Worm (Caenorhabditis elegans) whole organism, L1 larva: ENCODE results near the gene Y57G11C.22.

Experiments
- C16A3.4 ChIP-seq: fragments of 150-350 bp; optimal IDR thresholded peaks from 2 replicates; lab custom pipeline; 2014; ENCODE audit warnings: missing biosample characterization, missing genetic modification characterization
- aly-2 ChIP-seq: fragments of 150-350 bp; optimal IDR thresholded peaks from 2 replicates; lab custom pipeline; 2014; ENCODE audit warnings: missing biosample characterization, missing genetic modification characterization
- ama-1 ChIP-seq: fragments of 150-350 bp; optimal IDR thresholded peaks from 2 replicates; lab custom pipeline; 2014
- ceh-63 ChIP-seq: fragments of 200-800 bp; sonication (Bioruptor generic); optimal IDR thresholded peaks from 2 replicates; lab custom pipeline; 2018; ENCODE audit warnings: mild to moderate bottlenecking, missing genetic modification characterization, missing compliant biosample characterization
- ceh-82 ChIP-seq, 3 experiments: fragments of 150-350 bp in 1 of 3; sonication (generic microtip) in 2 of 3; optimal IDR thresholded peaks; 2 replicates each; lab custom pipeline; 2014 to 2017; ENCODE audit warnings: missing biosample characterization in 3 of 3, missing genetic modification characterization in 3 of 3
- ceh-88 ChIP-seq: fragments of 200-800 bp; sonication (Bioruptor generic); IDR thresholded peaks from 2 replicates; pipeline ENCODE4 v1.3.6; 2022; ENCODE audit warnings: missing genetic modification characterization, missing compliant biosample characterization
- dpl-1 ChIP-seq, 3 experiments: fragments of 150-350 bp in 2 of 3; sonication (generic microtip) in 1 of 3; optimal IDR thresholded peaks; 2 replicates each; lab custom pipeline; 2014 to 2017; ENCODE audit warnings: missing biosample characterization in 3 of 3, missing genetic modification characterization in 3 of 3, missing genetic modification reagents in 3 of 3
- efl-1 ChIP-seq, 4 experiments: fragments of 150-350 bp; optimal IDR thresholded peaks in 3 of 4; peaks in 1 of 4; 1 replicate in 1 of 4; 2 replicates in 3 of 4; lab custom pipeline; 2014; ENCODE audit warnings: missing biosample characterization in 2 of 4, missing genetic modification characterization in 2 of 4, missing genetic modification reagents in 2 of 4
- efl-3 ChIP-seq: fragments of 200-800 bp; sonication (Bioruptor generic); optimal IDR thresholded peaks from 2 replicates; lab custom pipeline; 2018; ENCODE audit warnings: mild to moderate bottlenecking, missing genetic modification characterization, missing compliant biosample characterization
- egl-13 ChIP-seq: sonication (generic microtip); optimal IDR thresholded peaks from 2 replicates; lab custom pipeline; 2016; ENCODE audit warnings: missing genotype, missing genetic modification reagents, missing genetic modification characterization, missing compliant biosample characterization
- elt-2 ChIP-seq: sonication (generic microtip); optimal IDR thresholded peaks from 2 replicates; lab custom pipeline; 2016; ENCODE audit warnings: missing genetic modification characterization, mild to moderate bottlenecking, inconsistent platforms, missing compliant biosample characterization, missing genetic modification reagents
- elt-3 ChIP-seq, 6 experiments: fragments of 150-350 bp in 1 of 6; sonication (generic microtip); optimal IDR thresholded peaks; 2 replicates each; lab custom pipeline; 2017 to 2018; ENCODE audit warnings: missing biosample characterization in 6 of 6, missing genetic modification characterization in 6 of 6, inconsistent platforms in 1 of 6
- fkh-10 ChIP-seq: sonication (generic microtip); optimal IDR thresholded peaks from 2 replicates; lab custom pipeline; 2017; ENCODE audit warnings: missing biosample characterization, missing genetic modification reagents, missing genetic modification characterization
- fkh-8 ChIP-seq: sonication (generic microtip); optimal IDR thresholded peaks from 2 replicates; lab custom pipeline; 2016; ENCODE audit warnings: mild to moderate bottlenecking, missing genetic modification characterization, missing compliant biosample characterization
- grh-1 ChIP-seq: fragments of 200-800 bp; sonication (Bioruptor generic); IDR thresholded peaks from 2 replicates; pipeline ENCODE4 v1.3.6; 2022; ENCODE audit warnings: missing genetic modification reagents, missing genetic modification characterization, missing compliant biosample characterization
- hlh-4 ChIP-seq: sonication (generic microtip); optimal IDR thresholded peaks from 2 replicates; lab custom pipeline; 2016; ENCODE audit warnings: mild to moderate bottlenecking, missing genetic modification characterization, missing compliant biosample characterization
- hpl-2 ChIP-seq: fragments of 150-350 bp; optimal IDR thresholded peaks from 2 replicates; lab custom pipeline; 2014; ENCODE audit warnings: missing biosample characterization, missing genetic modification reagents, missing genetic modification characterization
- irx-1 ChIP-seq: sonication (generic microtip); optimal IDR thresholded peaks from 2 replicates; lab custom pipeline; 2016; ENCODE audit warnings: missing genetic modification characterization, missing compliant biosample characterization
- lin-13 ChIP-seq: fragments of 150-350 bp; optimal IDR thresholded peaks from 2 replicates; lab custom pipeline; 2014; ENCODE audit warnings: missing biosample characterization, missing genetic modification reagents, missing genetic modification characterization
- lin-14 ChIP-seq: fragments of 200-800 bp; sonication (Bioruptor generic); optimal IDR thresholded peaks from 2 replicates; lab custom pipeline; 2018; ENCODE audit warnings: mild to moderate bottlenecking, missing genetic modification characterization, moderate library complexity, missing compliant biosample characterization
- lin-15B ChIP-seq: fragments of 150-350 bp; sonication (generic microtip); optimal IDR thresholded peaks from 3 replicates; lab custom pipeline; 2014; ENCODE audit warnings: missing biosample characterization, missing genetic modification characterization
- lin-35 ChIP-seq, 2 experiments: fragments of 150-350 bp; optimal IDR thresholded peaks; 2 replicates each; lab custom pipeline; 2014; ENCODE audit warnings: missing biosample characterization in 2 of 2, missing genetic modification characterization in 2 of 2, missing genetic modification reagents in 2 of 2
- lir-3 ChIP-seq: sonication (generic microtip); optimal IDR thresholded peaks from 2 replicates; lab custom pipeline; 2016; ENCODE audit warnings: mild to moderate bottlenecking, missing genetic modification characterization, moderate library complexity, missing compliant biosample characterization; ENCODE audit not compliant: poor library complexity
- lsy-2 ChIP-seq, 2 experiments: fragments of 150-350 bp; optimal IDR thresholded peaks; 2 replicates each; lab custom pipeline; 2014; ENCODE audit warnings: missing biosample characterization in 2 of 2, missing genetic modification characterization in 2 of 2
- mab-9 ChIP-seq: fragments of 200-800 bp; sonication (Bioruptor generic); IDR thresholded peaks from 2 replicates; pipeline ENCODE4 v1.3.6; 2022; ENCODE audit warnings: missing genetic modification reagents, missing genetic modification characterization, missing compliant biosample characterization
- mdl-1 ChIP-seq, 2 experiments: fragments of 150-350 bp; optimal IDR thresholded peaks; 2 replicates each; lab custom pipeline; 2014 to 2017; ENCODE audit warnings: missing biosample characterization in 2 of 2, missing genetic modification characterization in 2 of 2, inconsistent platforms in 1 of 2
- mef-2 ChIP-seq: fragments of 150-350 bp; optimal IDR thresholded peaks from 2 replicates; lab custom pipeline; 2014; ENCODE audit warnings: missing biosample characterization, missing genetic modification characterization
- mep-1 ChIP-seq: fragments of 150-350 bp; optimal IDR thresholded peaks from 2 replicates; lab custom pipeline; 2014; ENCODE audit warnings: missing biosample characterization, missing genetic modification characterization
- nhr-11 ChIP-seq: fragments of 150-350 bp; optimal IDR thresholded peaks from 2 replicates; lab custom pipeline; 2014; ENCODE audit warnings: missing biosample characterization, missing genetic modification characterization
- nhr-19 ChIP-seq: fragments of 200-800 bp; sonication (Bioruptor generic); conservative IDR thresholded peaks from 2 replicates; pipeline ENCODE4 v1.3.6; 2022; ENCODE audit warnings: missing genetic modification characterization, missing compliant biosample characterization
- nhr-20 ChIP-seq: sonication (generic microtip); optimal IDR thresholded peaks from 2 replicates; lab custom pipeline; 2016; ENCODE audit warnings: mild to moderate bottlenecking, missing genetic modification characterization, missing compliant biosample characterization
- nhr-28 ChIP-seq: fragments of 150-350 bp; optimal IDR thresholded peaks from 2 replicates; lab custom pipeline; 2014; ENCODE audit warnings: missing biosample characterization, missing genetic modification characterization
- nhr-71 ChIP-seq: sonication (generic microtip); optimal IDR thresholded peaks from 2 replicates; lab custom pipeline; 2016; ENCODE audit warnings: mild to moderate bottlenecking, missing genetic modification characterization, moderate library complexity, missing compliant biosample characterization
- nhr-76 ChIP-seq: sonication (generic microtip); optimal IDR thresholded peaks from 2 replicates; lab custom pipeline; 2017; ENCODE audit warnings: missing biosample characterization, missing genetic modification characterization
- nhr-77 ChIP-seq: fragments of 150-350 bp; optimal IDR thresholded peaks from 2 replicates; lab custom pipeline; 2014; ENCODE audit warnings: missing biosample characterization, missing genetic modification characterization
- nhr-84 ChIP-seq: sonication (generic microtip); optimal IDR thresholded peaks from 2 replicates; lab custom pipeline; 2017; ENCODE audit warnings: missing biosample characterization, missing genetic modification characterization
- nhr-90 ChIP-seq: sonication (generic microtip); optimal IDR thresholded peaks from 2 replicates; lab custom pipeline; 2016; ENCODE audit warnings: mild to moderate bottlenecking, missing genetic modification characterization, missing compliant biosample characterization; ENCODE audit not compliant: poor library complexity
- pag-3 ChIP-seq: sonication (generic microtip); optimal IDR thresholded peaks from 2 replicates; lab custom pipeline; 2017; ENCODE audit warnings: missing genetic modification characterization, mild to moderate bottlenecking, missing compliant biosample characterization, antibody characterized with exemption, borderline replicate concordance; ENCODE audit not compliant: insufficient read depth
- snpc-4 ChIP-seq: fragments of 150-350 bp; optimal IDR thresholded peaks from 2 replicates; lab custom pipeline; 2014; ENCODE audit warnings: missing biosample characterization, missing genetic modification characterization
- snu-23 ChIP-seq: sonication (generic microtip); optimal IDR thresholded peaks from 2 replicates; lab custom pipeline; 2016; ENCODE audit warnings: missing genetic modification characterization, missing compliant biosample characterization
- sox-4 ChIP-seq: sonication (generic microtip); optimal IDR thresholded peaks from 2 replicates; lab custom pipeline; 2016; ENCODE audit warnings: missing genetic modification characterization, missing compliant biosample characterization
- tbx-2 ChIP-seq: sonication (generic microtip); optimal IDR thresholded peaks from 2 replicates; lab custom pipeline; 2016; ENCODE audit warnings: missing genetic modification characterization, missing compliant biosample characterization
- tlp-1 ChIP-seq: fragments of 150-350 bp; optimal IDR thresholded peaks from 2 replicates; lab custom pipeline; 2014; ENCODE audit warnings: missing biosample characterization, missing genetic modification characterization
- unc-130 ChIP-seq: fragments of 150-350 bp; optimal IDR thresholded peaks from 2 replicates; lab custom pipeline; 2017; ENCODE audit warnings: missing biosample characterization, missing genetic modification characterization, inconsistent platforms
- unc-62 ChIP-seq: fragments of 150-350 bp; optimal IDR thresholded peaks from 2 replicates; lab custom pipeline; 2014; ENCODE audit warnings: missing biosample characterization, missing genetic modification reagents, missing genetic modification characterization
- zag-1 ChIP-seq: fragments of 150-350 bp; optimal IDR thresholded peaks from 2 replicates; lab custom pipeline; 2014; ENCODE audit warnings: missing biosample characterization, missing genetic modification characterization

Gene Y57G11C.22

DNA sequence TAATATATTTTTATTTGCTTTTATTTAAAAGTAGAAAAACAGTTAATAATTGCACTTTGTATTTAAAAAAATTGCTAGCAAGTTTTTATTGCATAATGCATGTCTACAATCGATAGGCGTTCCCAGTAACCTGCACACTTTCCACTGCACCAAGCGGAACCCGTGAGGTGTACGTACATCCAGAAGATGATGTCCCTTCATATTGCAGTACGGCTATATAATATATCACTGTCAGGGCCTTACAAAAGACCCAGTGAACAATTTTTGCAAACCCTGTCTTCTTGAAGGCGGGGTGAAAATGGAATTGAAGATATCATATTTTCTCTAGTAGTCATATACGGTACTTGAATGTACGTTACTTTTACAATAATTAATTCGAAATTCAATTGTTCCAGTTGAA is 26.8 kb downstream of the Y57G11C.22 start:
- TF ChIP-seq fkh-10 (GFP tag; lab: Kevin White, UChicago) (no peak), nhr-90 (no peak), efl-1 (optimal IDR thresholded peaks at IDR 0.05; lab: Kevin White, UChicago) (no peak), efl-1 (GFP tag; optimal IDR thresholded peaks at IDR 0.05 in 1 of 2; lab: Kevin White, UChicago) (peak in 1 of 2 experiments; percentile 27), snpc-4 (tag; lab: Kevin White, UChicago) (peak; percentile 22)

- TF ChIP-seq grh-1 (GFP tag; lab: Robert Waterston, UW) (no peak), tlp-1 (tag; lab: Kevin White, UChicago) (no peak), unc-62 (no peak), snpc-4 (tag; lab: Kevin White, UChicago) (no peak), lin-14 (no peak), ceh-88 (GFP tag; lab: Robert Waterston, UW) (no peak), hlh-4 (tag; lab: Kevin White, UChicago) (no peak), fkh-8 (no peak), nhr-77 (tag; lab: Kevin White, UChicago) (no peak), irx-1 (no peak), lir-3 (tag; lab: Kevin White, UChicago) (no peak)
- TF ChIP-seq, all 84 proteins: peak for 0
Measured at ce11 chrIV:14864529-14864928, 27.5 kb downstream of the Y57G11C.22 start.

DNA sequence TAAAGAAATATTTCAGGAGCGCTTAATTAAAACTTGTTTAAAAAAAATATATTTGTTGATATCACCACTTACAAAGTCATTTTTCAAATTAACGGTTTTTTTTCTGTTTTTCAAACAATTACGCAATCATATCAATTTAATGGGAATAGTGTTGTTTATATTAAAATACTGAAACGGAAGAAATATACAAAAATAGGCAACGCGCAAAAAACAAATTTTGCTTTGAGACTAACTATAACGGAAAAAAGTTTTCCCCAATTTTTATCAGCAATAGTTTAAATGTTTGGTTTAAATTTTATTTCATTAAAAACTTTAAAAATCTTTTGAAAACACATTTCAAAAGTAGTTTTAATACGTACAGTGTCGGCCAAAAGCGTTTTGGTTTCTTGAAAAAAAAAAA is 31.5 kb downstream of the Y57G11C.22 start:
- TF ChIP-seq dpl-1 (GFP tag; optimal IDR thresholded peaks at IDR 0.05; lab: Kevin White, UChicago): no peak
- TF ChIP-seq lin-14: no peak
- no peak for TF ChIP-seq mab-9 (GFP tag; lab: Robert Waterston, UW)
- no peak for TF ChIP-seq hpl-2
- TF ChIP-seq nhr-71 (tag; lab: Kevin White, UChicago): no peak
- TF ChIP-seq unc-130: no peak
- no peak for TF ChIP-seq sox-4 (tag; lab: Kevin White, UChicago)
- TF ChIP-seq nhr-84: no peak
- TF ChIP-seq nhr-11: no peak
- no peak for TF ChIP-seq elt-2 (tag; lab: Kevin White, UChicago)
- no peak for TF ChIP-seq irx-1
- no peak for TF ChIP-seq snu-23 (GFP tag; lab: Kevin White, UChicago)
- TF ChIP-seq nhr-77 (tag; lab: Kevin White, UChicago): no peak
- no peak for TF ChIP-seq zag-1
- TF ChIP-seq C16A3.4: no peak
- no peak for TF ChIP-seq unc-62
- no peak for TF ChIP-seq egl-13
- no peak for TF ChIP-seq ceh-63 (GFP tag; lab: Kevin White, UChicago)
- TF ChIP-seq nhr-19 (GFP tag; lab: Robert Waterston, UW): no peak

DNA sequence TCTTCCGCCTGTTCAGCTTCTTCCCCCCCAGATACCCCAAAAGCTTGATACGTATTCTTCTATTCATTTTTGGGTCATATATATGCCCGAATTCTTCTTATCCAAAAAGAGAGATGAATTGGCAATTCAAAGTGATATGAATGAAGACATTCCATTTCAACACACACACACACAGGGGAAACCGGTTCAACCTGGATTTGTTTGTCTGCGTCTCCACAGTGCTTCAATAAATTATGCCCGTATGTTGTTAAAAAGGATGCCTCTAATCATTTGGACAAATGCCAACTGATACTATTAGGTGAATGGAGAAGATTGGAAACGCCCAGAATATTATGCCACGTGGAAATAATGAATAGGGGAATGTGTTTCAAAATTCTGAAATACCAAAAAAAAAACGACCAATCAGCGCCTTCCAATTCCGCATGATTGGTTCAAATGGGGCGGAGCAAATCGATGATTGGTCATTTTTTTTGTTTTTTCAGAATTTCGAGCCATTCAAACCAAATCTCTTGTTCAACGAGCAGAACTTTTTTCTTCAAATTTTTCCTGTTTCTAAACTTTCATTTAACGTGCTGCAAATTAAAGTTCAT is 32.9 kb downstream of the Y57G11C.22 start:
- TF ChIP-seq aly-2 (tag; lab: Kevin White, UChicago) (no peak), nhr-76 (tag; lab: Kevin White, UChicago) (no peak), snu-23 (GFP tag; lab: Kevin White, UChicago) (peak; percentile 48), mep-1 (tag; lab: Kevin White, UChicago) (peak; percentile 57), ceh-88 (GFP tag; lab: Robert Waterston, UW) (no peak), elt-3 (tag; optimal IDR thresholded peaks at IDR 0.05; lab: Kevin White, UChicago) (peak in 5 of 6 experiments; percentile 47 to 90 (median 73)), lin-15B (tag; lab: Kevin White, UChicago) (no peak), ama-1 (lab: Kevin White, UChicago) (no peak), ceh-82 (tag; optimal IDR thresholded peaks at IDR 0.05; lab: Kevin White, UChicago) (no peak), efl-3 (no peak), efl-1 (optimal IDR thresholded peaks at IDR 0.05; lab: Kevin White, UChicago) (peak in 1 of 2 experiments; percentile 5), efl-1 (GFP tag; optimal IDR thresholded peaks at IDR 0.05 in 1 of 2; lab: Kevin White, UChicago) (peak in 1 of 2 experiments; percentile 67), nhr-19 (GFP tag; lab: Robert Waterston, UW) (0 out of 2 replicates have a peak, but pooled peaks have one; percentile 2), irx-1 (no peak), lin-13 (GFP tag; lab: Kevin White, UChicago) (no peak), sox-4 (tag; lab: Kevin White, UChicago) (no peak), lin-35 (GFP tag; optimal IDR thresholded peaks at IDR 0.05; lab: Kevin White, UChicago) (peak in 1 of 2 experiments; percentile 41), lsy-2 (tag; optimal IDR thresholded peaks at IDR 0.05; lab: Kevin White, UChicago) (peak in 1 of 2 experiments; percentile 52), nhr-20 (peak; percentile 40), grh-1 (GFP tag; lab: Robert Waterston, UW) (peak; percentile 90), tbx-2 (tag; lab: Kevin White, UChicago) (peak; percentile 3), hpl-2 (no peak), nhr-28 (no peak), pag-3 (tag; lab: Kevin White, UChicago) (peak; percentile 86), mef-2 (tag; lab: Kevin White, UChicago) (no peak), nhr-71 (tag; lab: Kevin White, UChicago) (peak; percentile 50), mdl-1 (tag; optimal IDR thresholded peaks at IDR 0.05; lab: Kevin White, UChicago) (peak in 1 of 2 experiments; percentile 22)
